Fruit fly (Drosophila melanogaster): ENCODE results near the gene Jhbp3.

The Jhbp3 gene

dm6 chr3R:4910365-4910810 is 44.7 kb downstream of the Jhbp3 start, which contains the start of gene Cdep:
Gene Cdep (plus strand): TSS chr3R:4910552.
- TF ChIP-seq Eip78C (GFP tag), result peak; percentile 69
- TF ChIP-seq dac (GFP tag; optimal IDR thresholded peaks at IDR 0.05), result no peak
- peak; percentile 58; the same call in 1 of the 3 replicates for TF ChIP-seq eg (GFP tag; IDR thresholded peaks at IDR 0.05)
- no peak for TF ChIP-seq Ets21C (GFP tag; optimal IDR thresholded peaks at IDR 0.05)
- TF ChIP-seq CG3032 (tag; optimal IDR thresholded peaks at IDR 0.05), result peak; percentile 43
- TF ChIP-seq CG11762 (GFP tag; optimal IDR thresholded peaks at IDR 0.05; ENCODE audit: insufficient read depth), result no peak
- TF ChIP-seq CG10669 (GFP tag; optimal IDR thresholded peaks at IDR 0.05), result no peak
- TF ChIP-seq vri (GFP tag; optimal IDR thresholded peaks at IDR 0.05), result peak; percentile 18
- no peak for TF ChIP-seq Gug (GFP tag; IDR thresholded peaks at IDR 0.05)
- TF ChIP-seq Blimp-1 (GFP tag; optimal IDR thresholded peaks at IDR 0.05), result no peak
- TF ChIP-seq Hr39 (GFP tag; optimal IDR thresholded peaks at IDR 0.05), result peak; percentile 2
- TF ChIP-seq Smox (GFP tag; optimal IDR thresholded peaks at IDR 0.05), result peak; percentile 17
- peak; percentile 33 for TF ChIP-seq topi (GFP tag; optimal IDR thresholded peaks at IDR 0.05)
- no peak for TF ChIP-seq Ets96B (tag; optimal IDR thresholded peaks at IDR 0.05)
- no peak for TF ChIP-seq Hr4 (GFP tag; optimal IDR thresholded peaks at IDR 0.05)
- no peak for TF ChIP-seq spab (GFP tag; optimal IDR thresholded peaks at IDR 0.05)
- TF ChIP-seq CG6276 (GFP tag; optimal IDR thresholded peaks at IDR 0.05), result no peak
- no peak for TF ChIP-seq pdm3 (GFP tag; optimal IDR thresholded peaks at IDR 0.05)
- TF ChIP-seq CG11294 (GFP tag; IDR thresholded peaks at IDR 0.05), result no peak
- TF ChIP-seq Sox14 (GFP tag; optimal IDR thresholded peaks at IDR 0.05), result no peak
- TF ChIP-seq CG8319 (GFP tag; optimal IDR thresholded peaks at IDR 0.05), result no peak
- TF ChIP-seq CG15336 (GFP tag; IDR thresholded peaks at IDR 0.05), result 0 out of 2 replicates have a peak, but pooled peaks have one; percentile 29
- TF ChIP-seq acj6 (GFP tag; optimal IDR thresholded peaks at IDR 0.05), result peak; percentile 30
- no peak for TF ChIP-seq CG4318 (GFP tag; optimal IDR thresholded peaks at IDR 0.05)
- TF ChIP-seq svp (GFP tag), result no peak
- TF ChIP-seq cyc (GFP tag; optimal IDR thresholded peaks at IDR 0.05), result peak; percentile 2
- no peak for TF ChIP-seq dsx (GFP tag; optimal IDR thresholded peaks at IDR 0.05; ENCODE audit: poor library complexity, severe bottlenecking)
- TF ChIP-seq CG6163 (GFP tag; IDR thresholded peaks at IDR 0.05), result no peak
- no peak for TF ChIP-seq net (GFP tag; optimal IDR thresholded peaks at IDR 0.05)
- peak; percentile 34 for TF ChIP-seq Sox102F (GFP tag; optimal IDR thresholded peaks at IDR 0.05)
- no peak for TF ChIP-seq CG8119 (GFP tag; IDR thresholded peaks at IDR 0.05)
- peak; percentile 30 for TF ChIP-seq CG6808 (GFP tag; optimal IDR thresholded peaks at IDR 0.05)
- TF ChIP-seq CG7368 (GFP tag; optimal IDR thresholded peaks at IDR 0.05), result peak; percentile 0
- TF ChIP-seq CG11902 (GFP tag; optimal IDR thresholded peaks at IDR 0.05), result no peak
- TF ChIP-seq fd59A (GFP tag; optimal IDR thresholded peaks at IDR 0.05), result no peak
- no peak for TF ChIP-seq CG16779 (tag; optimal IDR thresholded peaks at IDR 0.05)
- no peak for TF ChIP-seq salr (GFP tag; optimal IDR thresholded peaks at IDR 0.05)
- peak; percentile 21 for TF ChIP-seq esn (GFP tag; optimal IDR thresholded peaks at IDR 0.05)
- no peak for TF ChIP-seq Sox15 (GFP tag; optimal IDR thresholded peaks at IDR 0.05)
- TF ChIP-seq achi (GFP tag; optimal IDR thresholded peaks at IDR 0.05), result peak; percentile 49
- no peak for TF ChIP-seq Lpt (GFP tag; optimal IDR thresholded peaks at IDR 0.05)
- TF ChIP-seq CG6792 (GFP tag; optimal IDR thresholded peaks at IDR 0.05), result no peak
- peak; percentile 17 for TF ChIP-seq CG32006 (GFP tag; optimal IDR thresholded peaks at IDR 0.05)
- peak; percentile 15 for TF ChIP-seq CG10631 (GFP tag; optimal IDR thresholded peaks at IDR 0.05)
- no peak for TF ChIP-seq Hr38 (GFP tag; optimal IDR thresholded peaks at IDR 0.05)
- no peak for TF ChIP-seq CG31627 (GFP tag; optimal IDR thresholded peaks at IDR 0.05)
- peak; percentile 5 for TF ChIP-seq CG1621 (tag; optimal IDR thresholded peaks at IDR 0.05)
- TF ChIP-seq fkh (GFP tag; optimal IDR thresholded peaks at IDR 0.05), result no peak
- no peak for TF ChIP-seq Eip93F (GFP tag; optimal IDR thresholded peaks at IDR 0.05)
- peak; percentile 21 for TF ChIP-seq CG3919 (GFP tag; optimal IDR thresholded peaks at IDR 0.05)
- peak; percentile 22 for TF ChIP-seq CG6854 (GFP tag; optimal IDR thresholded peaks at IDR 0.05)
- TF ChIP-seq ss (GFP tag; optimal IDR thresholded peaks at IDR 0.05), result peak in 1 of 2 experiments; percentile 20

Data from whole organism, prepupa.